Fruit fly (Drosophila melanogaster) whole organism, embryonic: ENCODE data around the gene Pex2.
A peak's percentile ranks its signal among the peaks of the same experiment; 100 is the strongest.

Experiments
- CG11247 ChIP-seq: fragments of 200-800 bp; sonication (Bioruptor generic); IDR thresholded peaks from 2 replicates; pipeline ENCODE4 v1.3.6; 2022; ENCODE audit warnings: missing biosample characterization, missing genetic modification characterization
- CG12071 ChIP-seq: fragments of 200-800 bp; sonication (Bioruptor generic); optimal IDR thresholded peaks from 3 replicates; lab custom pipeline; 2018; ENCODE audit warnings: missing biosample characterization, mild to moderate bottlenecking, missing genetic modification characterization
- CG12659 ChIP-seq: fragments of 200-800 bp; sonication (Bioruptor generic); optimal IDR thresholded peaks from 3 replicates; lab custom pipeline; 2017; ENCODE audit warnings: mild to moderate bottlenecking, missing biosample characterization, missing genetic modification reagents, missing genetic modification characterization
- CG14014 ChIP-seq: fragments of 200-800 bp; sonication (Bioruptor generic); IDR thresholded peaks from 2 replicates; pipeline ENCODE4 v1.3.6; 2022; ENCODE audit warnings: missing biosample characterization, missing genetic modification characterization
- CG18599 ChIP-seq: fragments of 200-800 bp; sonication (Bioruptor generic); optimal IDR thresholded peaks from 3 replicates; lab custom pipeline; 2017; ENCODE audit warnings: missing biosample characterization, missing genetic modification characterization, mild to moderate bottlenecking, moderate library complexity, missing genetic modification reagents
- CG3726 ChIP-seq: fragments of 200-800 bp; sonication (Bioruptor generic); IDR thresholded peaks from 3 replicates; pipeline ENCODE4, ENCODE4 v1.3.6; 2022; ENCODE audit warnings: missing biosample characterization, missing genetic modification characterization
- CG5180 ChIP-seq: fragments of 200-800 bp; sonication (Bioruptor generic); optimal IDR thresholded peaks from 3 replicates; lab custom pipeline; 2017; ENCODE audit warnings: missing biosample characterization, missing genetic modification characterization, mild to moderate bottlenecking, moderate library complexity, missing genetic modification reagents
- CG6765 ChIP-seq: fragments of 200-800 bp; sonication (Bioruptor generic); optimal IDR thresholded peaks from 3 replicates; lab custom pipeline; 2017; ENCODE audit warnings: missing biosample characterization, mild to moderate bottlenecking, missing genetic modification characterization
- CG7928 ChIP-seq: fragments of 200-800 bp; sonication (Bioruptor generic); optimal IDR thresholded peaks from 2 replicates; lab custom pipeline; 2017; ENCODE audit warnings: missing biosample characterization, mild to moderate bottlenecking, missing genetic modification characterization
- CG7987 ChIP-seq: fragments of 200-800 bp; sonication (Bioruptor generic); optimal IDR thresholded peaks from 2 replicates; lab custom pipeline; 2018; ENCODE audit warnings: missing biosample characterization, mild to moderate bottlenecking, missing genetic modification characterization, moderate library complexity
- CG9727 ChIP-seq: fragments of 200-800 bp; sonication (Bioruptor generic); optimal IDR thresholded peaks from 3 replicates; lab custom pipeline; 2017; ENCODE audit warnings: missing biosample characterization, mild to moderate bottlenecking, missing genetic modification characterization
- Camta ChIP-seq: fragments of 200-800 bp; sonication (Bioruptor generic); optimal IDR thresholded peaks from 2 replicates; lab custom pipeline; 2016; ENCODE audit warnings: missing biosample characterization, missing genetic modification characterization
- CrebB ChIP-seq: fragments of 200-800 bp; sonication (Bioruptor generic); optimal IDR thresholded peaks from 3 replicates; lab custom pipeline; 2018; ENCODE audit warnings: missing biosample characterization, mild to moderate bottlenecking, missing genetic modification characterization
- E2f1 ChIP-seq: fragments of 200-800 bp; sonication (Bioruptor generic); IDR thresholded peaks from 2 replicates; pipeline ENCODE4 v1.3.6; 2022; ENCODE audit warnings: missing biosample characterization, missing genetic modification characterization
- H2.0 ChIP-seq: fragments of 200-800 bp; sonication (Bioruptor generic); IDR thresholded peaks from 2 replicates; pipeline ENCODE4 v1.3.6; 2022; ENCODE audit warnings: missing biosample characterization, missing genetic modification characterization
- HLH3B ChIP-seq: fragments of 200-800 bp; sonication (Bioruptor generic); IDR thresholded peaks from 2 replicates; pipeline ENCODE4 v1.3.6; 2022; ENCODE audit warnings: missing biosample characterization, missing genetic modification characterization
- HmgZ ChIP-seq: fragments of 200-800 bp; sonication (Bioruptor generic); optimal IDR thresholded peaks from 2 replicates; lab custom pipeline; 2018; ENCODE audit warnings: missing biosample characterization, mild to moderate bottlenecking, missing genetic modification characterization
- Hr51 ChIP-seq, 2 experiments: fragments of 200-800 bp; sonication (Bioruptor generic); optimal IDR thresholded peaks; 2 replicates in 1 of 2; 3 replicates in 1 of 2; lab custom pipeline; 2016 to 2018; ENCODE audit warnings: missing biosample characterization in 2 of 2, missing genetic modification characterization in 2 of 2, mild to moderate bottlenecking in 1 of 2, moderate library complexity in 1 of 2
- Jarid2 ChIP-seq: fragments of 200-800 bp; sonication (Bioruptor generic); optimal IDR thresholded peaks from 3 replicates; lab custom pipeline; 2017; ENCODE audit warnings: mild to moderate bottlenecking, missing biosample characterization, missing genetic modification reagents, missing genetic modification characterization
- Meics ChIP-seq: fragments of 200-800 bp; sonication (Bioruptor generic); optimal IDR thresholded peaks from 2 replicates; lab custom pipeline; 2017; ENCODE audit warnings: missing biosample characterization, mild to moderate bottlenecking, missing genetic modification characterization
- Neu2 ChIP-seq: fragments of 200-800 bp; sonication (Bioruptor generic); optimal IDR thresholded peaks from 3 replicates; lab custom pipeline; 2016; ENCODE audit warnings: missing biosample characterization, missing genetic modification characterization, borderline replicate concordance
- Nf-YC ChIP-seq: fragments of 200-800 bp; optimal IDR thresholded peaks from 3 replicates; lab custom pipeline; 2019; ENCODE audit warnings: missing biosample characterization, mild to moderate bottlenecking, missing genetic modification characterization, moderate library complexity
- Ravus ChIP-seq: fragments of 200-800 bp; sonication (Bioruptor generic); IDR thresholded peaks from 2 replicates; pipeline ENCODE4 v1.3.6; 2022; ENCODE audit warnings: missing biosample characterization, missing genetic modification characterization
- Ssrp ChIP-seq: fragments of 200-800 bp; sonication (Bioruptor generic); optimal IDR thresholded peaks from 2 replicates; lab custom pipeline; 2018; ENCODE audit warnings: missing biosample characterization, mild to moderate bottlenecking, missing genetic modification characterization, moderate library complexity
- Xrp1 ChIP-seq: fragments of 200-800 bp; sonication (Bioruptor generic); IDR thresholded peaks from 2 replicates; pipeline ENCODE4 v1.3.6; 2022; ENCODE audit warnings: missing biosample characterization, missing genetic modification characterization
- ase ChIP-seq: fragments of 200-800 bp; sonication (Bioruptor generic); IDR thresholded peaks from 3 replicates; pipeline ENCODE4 v1.3.6; 2022; ENCODE audit warnings: missing biosample characterization, missing genetic modification characterization
- bab2 ChIP-seq: fragments of 200-800 bp; sonication (Bioruptor generic); optimal IDR thresholded peaks from 2 replicates; lab custom pipeline; 2016; ENCODE audit warnings: missing biosample characterization, missing genetic modification characterization
- bowl ChIP-seq: fragments of 200-800 bp; sonication (Bioruptor generic); IDR thresholded peaks from 2 replicates; pipeline ENCODE4 v1.3.6; 2022; ENCODE audit warnings: missing biosample characterization, missing genetic modification characterization
- caup ChIP-seq: fragments of 200-800 bp; sonication (Bioruptor generic); optimal IDR thresholded peaks from 3 replicates; lab custom pipeline; 2017; ENCODE audit warnings: missing biosample characterization, mild to moderate bottlenecking, missing genetic modification characterization, moderate library complexity; ENCODE audit not compliant: severe bottlenecking
- da ChIP-seq: fragments of 200-800 bp; sonication (Bioruptor generic); optimal IDR thresholded peaks from 2 replicates; lab custom pipeline; 2016; ENCODE audit warnings: missing biosample characterization, missing genetic modification characterization
- dpn ChIP-seq, 2 experiments: fragments of 200-800 bp; sonication (Bioruptor generic); optimal IDR thresholded peaks; 3 replicates each; lab custom pipeline; 2016; ENCODE audit warnings: missing biosample characterization in 2 of 2, missing genetic modification characterization in 2 of 2
- esg ChIP-seq: fragments of 200-800 bp; sonication (Bioruptor generic); conservative IDR thresholded peaks from 2 replicates; pipeline ENCODE4 v1.3.6; 2022; ENCODE audit warnings: missing biosample characterization, missing genetic modification characterization
- eve ChIP-seq, 2 experiments: fragments of >200 bp; optimal IDR thresholded peaks; 2 replicates each; lab custom pipeline; 2017; ENCODE audit warnings: missing biosample characterization in 2 of 2, missing genetic modification characterization in 2 of 2
- gsb-n ChIP-seq: fragments of 200-800 bp; sonication (Bioruptor generic); optimal IDR thresholded peaks from 3 replicates; lab custom pipeline; 2018; ENCODE audit warnings: missing biosample characterization, mild to moderate bottlenecking, missing genetic modification characterization
- ind ChIP-seq: fragments of 200-800 bp; sonication (Bioruptor generic); optimal IDR thresholded peaks from 3 replicates; lab custom pipeline; 2016; ENCODE audit warnings: missing biosample characterization, missing genetic modification characterization
- inv ChIP-seq: fragments of 200-800 bp; sonication (Bioruptor generic); IDR thresholded peaks from 2 replicates; pipeline ENCODE4 v1.3.6; 2022; ENCODE audit warnings: missing biosample characterization, missing genetic modification characterization; ENCODE audit not compliant: partially characterized antibody
- lmd ChIP-seq: fragments of 200-800 bp; sonication (Bioruptor generic); IDR thresholded peaks from 2 replicates; pipeline ENCODE4 v1.3.6; 2022; ENCODE audit warnings: missing biosample characterization, missing genetic modification characterization
- nmo ChIP-seq: fragments of 200-800 bp; sonication (Bioruptor generic); optimal IDR thresholded peaks from 2 replicates; lab custom pipeline; 2018; ENCODE audit warnings: missing biosample characterization, mild to moderate bottlenecking, missing genetic modification characterization, moderate library complexity
- org-1 ChIP-seq: fragments of 200-800 bp; sonication (Bioruptor generic); optimal IDR thresholded peaks from 2 replicates; lab custom pipeline; 2017; ENCODE audit warnings: missing biosample characterization, missing genetic modification characterization
- seq ChIP-seq: fragments of 200-800 bp; sonication (Bioruptor generic); IDR thresholded peaks from 2 replicates; pipeline ENCODE4 v1.3.6; 2022; ENCODE audit warnings: missing biosample characterization, missing genetic modification characterization
- sim ChIP-seq: fragments of 200-800 bp; sonication (Bioruptor generic); IDR thresholded peaks from 2 replicates; pipeline ENCODE4 v1.3.6; 2022; ENCODE audit warnings: missing biosample characterization, missing genetic modification characterization
- so ChIP-seq: fragments of 200-800 bp; sonication (Bioruptor generic); IDR thresholded peaks from 3 replicates; pipeline ENCODE4 v1.3.6; 2022; ENCODE audit warnings: missing biosample characterization, missing genetic modification characterization
- sob ChIP-seq: fragments of 200-800 bp; sonication (Bioruptor generic); IDR thresholded peaks from 2 replicates; pipeline ENCODE4 v1.3.6; 2022; ENCODE audit warnings: missing biosample characterization, missing genetic modification characterization
- stc ChIP-seq: fragments of 200-800 bp; sonication (Bioruptor generic); IDR thresholded peaks from 2 replicates; pipeline ENCODE4 v1.3.6; 2022; ENCODE audit warnings: missing biosample characterization, missing genetic modification characterization
- stwl ChIP-seq: fragments of 200-800 bp; sonication (Bioruptor generic); optimal IDR thresholded peaks from 3 replicates; lab custom pipeline; 2018; ENCODE audit warnings: missing biosample characterization, mild to moderate bottlenecking, missing genetic modification characterization, moderate library complexity
- wdn ChIP-seq: fragments of 200-800 bp; sonication (Bioruptor generic); IDR thresholded peaks from 2 replicates; pipeline ENCODE4 v1.3.6; 2022; ENCODE audit warnings: missing biosample characterization, missing genetic modification characterization

Gene Pex2

DNA sequence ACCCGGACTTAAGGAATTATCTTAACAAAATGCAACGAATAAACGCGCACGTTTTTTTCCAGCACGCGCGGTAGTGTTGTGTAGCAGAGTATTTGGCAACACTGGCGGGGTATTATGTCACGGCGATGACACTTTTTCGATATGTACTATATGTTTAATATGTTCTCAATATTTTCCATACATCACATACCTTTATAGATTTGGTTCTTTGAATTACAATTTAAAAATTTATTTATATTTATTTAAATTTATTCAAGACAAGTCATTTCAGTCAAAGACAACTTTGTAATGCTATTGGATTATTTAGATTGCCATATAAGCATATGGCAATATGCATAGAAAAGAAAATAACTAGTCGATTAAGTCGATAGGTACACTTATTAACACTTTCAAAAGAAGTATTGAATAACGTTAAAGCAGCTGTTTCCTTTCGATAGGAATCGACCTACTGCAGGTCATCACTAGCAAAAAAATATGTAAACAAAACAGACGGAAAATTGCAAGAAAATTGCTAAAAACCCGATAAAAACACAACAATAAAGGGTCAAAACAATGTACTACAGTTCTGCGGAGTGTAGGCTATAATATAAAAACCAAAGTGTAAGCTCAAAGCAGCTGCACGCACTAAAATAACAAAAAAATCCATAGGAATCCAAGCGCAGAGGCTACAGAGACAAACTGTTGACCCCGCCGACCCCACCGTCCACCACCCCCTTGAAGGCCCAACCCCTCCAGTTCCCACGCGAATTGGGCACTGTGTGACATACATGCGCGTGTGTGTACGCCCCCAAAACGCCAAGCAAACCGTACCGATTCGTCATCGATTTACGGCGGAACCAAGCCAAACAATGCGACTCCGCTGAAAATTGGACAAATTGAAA, 7.5 kb downstream of the Pex2 start, which contains the start of the genes CG7182 and GAPcenA (continued):
- TF ChIP-seq CG6765 (GFP tag; lab: Kevin White, UChicago) (peak; percentile 24), H2.0 (no peak), ind (GFP tag; lab: Kevin White, UChicago) (peak; percentile 71), CG5180 (no peak), Ravus (GFP tag; lab: Robert Waterston, UW) (no peak), sim (GFP tag; lab: Robert Waterston, UW) (no peak), stwl (tag; lab: Kevin White, UChicago) (peak; percentile 94), esg (GFP tag; lab: Robert Waterston, UW) (no peak), Ssrp (tag; lab: Kevin White, UChicago) (peak; percentile 52), gsb-n (peak; percentile 66), wdn (GFP tag; lab: Robert Waterston, UW) (no peak)

DNA sequence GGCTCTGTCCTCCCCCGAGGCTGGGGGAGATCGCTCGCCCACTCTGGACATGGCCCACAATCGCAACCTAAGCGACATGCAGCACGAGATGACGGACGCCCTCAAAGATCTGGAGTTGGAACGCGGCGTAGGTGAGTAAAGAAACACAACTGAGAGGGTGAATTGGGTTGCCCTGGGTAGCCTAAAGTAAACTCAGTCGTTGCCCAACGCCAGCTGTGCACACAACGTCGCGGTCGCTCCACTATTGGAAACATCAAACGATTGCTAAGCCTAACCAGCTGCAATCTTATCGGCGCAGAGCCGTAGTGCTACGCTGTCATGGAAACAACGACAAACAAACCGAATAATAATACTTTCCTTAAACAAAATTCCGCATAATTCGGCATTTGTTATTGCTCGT, 8.5 kb downstream of the Pex2 start:
- TF ChIP-seq sim (GFP tag; lab: Robert Waterston, UW) (no peak), bab2 (GFP tag; lab: Kevin White, UChicago) (peak; percentile 4), Jarid2 (peak; percentile 20), eve (GFP tag; optimal IDR thresholded peaks at IDR 0.05; lab: Kevin White, UChicago) (no peak), Ssrp (tag; lab: Kevin White, UChicago) (no peak), stc (GFP tag; lab: Robert Waterston, UW) (peak; percentile 34; the same call in 1 of the 2 replicates), Neu2 (GFP tag; lab: Kevin White, UChicago) (no peak), CrebB (peak; percentile 38), caup (GFP tag; lab: Kevin White, UChicago) (peak; percentile 58), CG14014 (GFP tag; lab: Robert Waterston, UW) (peak; percentile 48; the same call in 1 of the 2 replicates), sob (GFP tag; lab: Robert Waterston, UW) (peak; percentile 45; the same call in 1 of the 2 replicates), dpn (GFP tag; optimal IDR thresholded peaks at IDR 0.05; lab: Kevin White, UChicago) (peak in 1 of 2 experiments; percentile 9), HmgZ (peak; percentile 39), bowl (0 out of 2 replicates have a peak, but pooled peaks have one; percentile 15), Meics (GFP tag; lab: Kevin White, UChicago) (no peak), Camta (GFP tag; lab: Kevin White, UChicago) (peak; percentile 11), nmo (no peak), lmd (GFP tag; lab: Robert Waterston, UW) (no peak), CG12071 (peak; percentile 64), CG7987 (GFP tag; lab: Kevin White, UChicago) (peak; percentile 1), inv (GFP tag; lab: Robert Waterston, UW) (no peak), HLH3B (GFP tag; lab: Robert Waterston, UW) (peak; percentile 45; the same call in 1 of the 2 replicates), CG18599 (GFP tag; lab: Kevin White, UChicago) (peak; percentile 51), CG9727 (GFP tag; lab: Kevin White, UChicago) (peak; percentile 12), gsb-n (no peak), CG11247 (GFP tag; lab: Robert Waterston, UW) (peak; percentile 47; the same call in 1 of the 2 replicates), CG12659 (GFP tag; lab: Kevin White, UChicago) (peak; percentile 2), Xrp1 (peak; percentile 58), ase (peak; percentile 37; the same call in 1 of the 3 replicates), CG3726 (GFP tag; lab: Robert Waterston, UW) (0 out of 3 replicates have a peak, but pooled peaks have one; percentile 48), CG7928 (GFP tag; lab: Kevin White, UChicago) (no peak), da (peak; percentile 28), Hr51 (GFP tag; optimal IDR thresholded peaks at IDR 0.05; lab: Kevin White, UChicago) (peak in 1 of 2 experiments; percentile 11), so (GFP tag; lab: Robert Waterston, UW) (peak; percentile 49; the same call in 1 of the 3 replicates), seq (peak; percentile 50; the same call in 1 of the 2 replicates), org-1 (GFP tag; lab: Kevin White, UChicago) (peak; percentile 36), Nf-YC (tag; lab: Kevin White, UChicago) (no peak), E2f1 (GFP tag; lab: Robert Waterston, UW) (peak; percentile 17; the same call in 1 of the 2 replicates)
